Worm (Caenorhabditis elegans): Measurements from ENCODE around the gene srx-118.

- TF ChIP-seq nhr-111 (GFP tag; optimal IDR thresholded peaks at IDR 0.05) (no peak), ceh-28 (tag; optimal IDR thresholded peaks at IDR 0.05) (no peak)
These were observed 44.9 kb downstream of the srx-118 start, which contains the start of gene Y38E10A.1 for ce11 chrII:12570523-12570922.

Measured in whole organism, L4 larva.